Worm (Caenorhabditis elegans): ENCODE data around the gene K08H2.3.

The K08H2.3 gene

DNA sequence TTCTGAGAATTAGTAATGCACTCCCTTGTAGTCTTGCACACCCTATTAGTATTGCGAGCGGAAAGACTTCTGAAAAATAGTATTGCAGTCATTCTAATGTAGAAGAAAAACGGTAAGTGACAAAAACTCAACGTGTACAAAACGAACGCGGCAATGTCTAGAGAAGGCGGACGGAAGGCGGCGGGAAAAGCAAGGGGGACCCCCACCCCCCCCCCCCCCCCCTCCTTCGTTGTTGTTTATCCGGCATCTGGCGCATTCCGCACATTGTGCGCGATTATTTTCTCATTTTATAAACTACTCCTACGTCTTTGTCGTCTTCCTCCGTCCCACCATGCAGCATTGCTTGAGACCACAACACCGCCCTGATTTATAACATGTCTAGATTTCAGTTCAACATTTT lies 34.9 kb upstream of the K08H2.3 start:
- TF ChIP-seq nhr-67 (tag; optimal IDR thresholded peaks at IDR 0.05): no peak
- no peak for TF ChIP-seq nhr-23 (tag; optimal IDR thresholded peaks at IDR 0.05)
- TF ChIP-seq lin-39 (tag; optimal IDR thresholded peaks at IDR 0.05): no peak
- no peak for TF ChIP-seq lsy-12 (tag; optimal IDR thresholded peaks at IDR 0.05)
- no peak for TF ChIP-seq nhr-76 (tag; optimal IDR thresholded peaks at IDR 0.05)
- TF ChIP-seq ztf-11 (tag; optimal IDR thresholded peaks at IDR 0.05): no peak
- TF ChIP-seq R02D3.7 (tag; optimal IDR thresholded peaks at IDR 0.05): no peak
- TF ChIP-seq ama-1 (optimal IDR thresholded peaks at IDR 0.05): no peak
- no peak for TF ChIP-seq ZK546.5 (tag; optimal IDR thresholded peaks at IDR 0.05)
- no peak for TF ChIP-seq nhr-77 (tag; optimal IDR thresholded peaks at IDR 0.05)
- no peak for TF ChIP-seq hmg-11 (tag; optimal IDR thresholded peaks at IDR 0.05)
- TF ChIP-seq lin-15B (tag; optimal IDR thresholded peaks at IDR 0.05): no peak
- TF ChIP-seq nfya-1 (tag; optimal IDR thresholded peaks at IDR 0.05; ENCODE audit: insufficient read depth): no peak
- TF ChIP-seq nhr-237 (tag; optimal IDR thresholded peaks at IDR 0.05): no peak
- TF ChIP-seq nhr-12 (tag; optimal IDR thresholded peaks at IDR 0.05): no peak
- no peak for TF ChIP-seq eor-1 (tag; optimal IDR thresholded peaks at IDR 0.05)

DNA sequence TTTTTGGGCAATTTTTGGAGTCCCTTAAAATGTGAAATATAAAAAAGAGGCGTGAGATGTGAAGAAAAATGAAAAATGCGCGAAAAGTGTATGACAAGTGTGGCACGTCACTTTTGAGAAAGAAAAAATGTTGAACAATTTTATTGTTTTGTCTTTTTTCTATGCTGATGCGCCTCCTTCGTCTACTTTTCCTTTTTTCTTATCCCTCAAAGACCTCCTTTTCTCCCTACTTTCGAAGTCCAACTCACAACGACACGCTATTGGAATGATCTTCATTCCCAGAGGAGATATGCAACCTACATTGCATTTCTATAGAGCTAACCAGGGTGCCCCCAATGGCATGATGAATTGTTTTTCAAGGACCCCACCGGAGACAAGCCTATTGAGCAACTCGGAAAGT lies 31.2 kb upstream of the K08H2.3 start:
- TF ChIP-seq elt-3 (tag; optimal IDR thresholded peaks at IDR 0.05) (no peak), nfya-1 (tag; optimal IDR thresholded peaks at IDR 0.05; ENCODE audit: insufficient read depth) (no peak), lin-39 (tag; optimal IDR thresholded peaks at IDR 0.05) (peak; percentile 32), nhr-11 (tag; optimal IDR thresholded peaks at IDR 0.05) (no peak), snpc-4 (tag; optimal IDR thresholded peaks at IDR 0.05) (no peak), ztf-11 (tag; optimal IDR thresholded peaks at IDR 0.05) (no peak)

DNA sequence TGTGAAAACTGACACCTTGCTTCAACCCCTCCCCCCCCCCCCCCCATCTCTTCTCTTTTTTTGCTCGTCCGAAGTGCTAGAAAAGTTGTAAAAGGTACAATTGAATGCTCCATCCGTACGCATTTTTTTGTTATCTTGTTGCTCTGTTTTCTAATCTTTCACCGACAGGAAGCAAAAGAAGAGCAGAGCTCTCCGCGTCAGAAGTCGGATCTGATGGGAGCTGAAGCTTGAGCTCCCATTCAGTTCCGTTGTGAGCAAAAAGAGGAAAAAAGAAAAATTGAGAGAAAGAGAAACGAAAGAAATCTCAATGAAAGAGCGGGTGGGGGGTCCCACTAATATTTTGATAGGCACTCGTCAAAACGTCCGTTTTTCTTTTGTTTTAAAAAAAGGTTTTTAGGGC lies 30.3 kb upstream of the K08H2.3 start:
- no peak for TF ChIP-seq pqm-1 (tag; optimal IDR thresholded peaks at IDR 0.05)
- TF ChIP-seq nfya-1 (tag; optimal IDR thresholded peaks at IDR 0.05; ENCODE audit: insufficient read depth): peak; percentile 7
- TF ChIP-seq R02D3.7 (tag; optimal IDR thresholded peaks at IDR 0.05): no peak
- TF ChIP-seq elt-1 (tag; optimal IDR thresholded peaks at IDR 0.05): no peak
- no peak for TF ChIP-seq snpc-4 (tag; optimal IDR thresholded peaks at IDR 0.05)
- no peak for TF ChIP-seq egl-5 (tag; optimal IDR thresholded peaks at IDR 0.05)
- TF ChIP-seq ceh-82 (tag; optimal IDR thresholded peaks at IDR 0.05): no peak
- peak; percentile 16 for TF ChIP-seq lin-39 (tag; optimal IDR thresholded peaks at IDR 0.05)
- TF ChIP-seq eor-1 (tag; optimal IDR thresholded peaks at IDR 0.05): no peak
- TF ChIP-seq nhr-76 (tag; optimal IDR thresholded peaks at IDR 0.05): no peak
- TF ChIP-seq ceh-9 (tag; optimal IDR thresholded peaks at IDR 0.05): no peak

DNA sequence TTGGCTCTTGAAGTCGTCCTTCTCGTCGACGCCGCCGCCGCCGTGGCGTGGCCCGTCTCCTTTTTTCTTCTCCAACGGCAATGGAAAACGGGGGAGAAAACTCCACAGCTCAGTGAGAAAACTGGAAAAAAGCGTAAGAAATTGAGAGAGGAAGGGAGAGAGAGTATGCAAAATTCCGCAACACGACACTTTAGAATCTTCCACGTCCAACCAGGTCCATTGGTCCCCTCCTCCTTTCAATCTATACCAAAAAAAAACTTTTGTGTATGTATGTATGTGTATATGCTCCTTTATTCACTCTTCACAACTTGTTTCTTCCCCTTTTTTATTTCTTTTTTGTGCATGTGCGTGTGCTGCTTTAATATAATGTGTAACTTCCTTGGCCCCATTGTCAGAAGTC lies 28.2 kb upstream of the K08H2.3 start:
- TF ChIP-seq aly-2 (tag; optimal IDR thresholded peaks at IDR 0.05) (no peak), nfya-1 (tag; optimal IDR thresholded peaks at IDR 0.05; ENCODE audit: insufficient read depth) (peak; percentile 28), fkh-10 (GFP tag; optimal IDR thresholded peaks at IDR 0.05) (peak; percentile 1)

DNA sequence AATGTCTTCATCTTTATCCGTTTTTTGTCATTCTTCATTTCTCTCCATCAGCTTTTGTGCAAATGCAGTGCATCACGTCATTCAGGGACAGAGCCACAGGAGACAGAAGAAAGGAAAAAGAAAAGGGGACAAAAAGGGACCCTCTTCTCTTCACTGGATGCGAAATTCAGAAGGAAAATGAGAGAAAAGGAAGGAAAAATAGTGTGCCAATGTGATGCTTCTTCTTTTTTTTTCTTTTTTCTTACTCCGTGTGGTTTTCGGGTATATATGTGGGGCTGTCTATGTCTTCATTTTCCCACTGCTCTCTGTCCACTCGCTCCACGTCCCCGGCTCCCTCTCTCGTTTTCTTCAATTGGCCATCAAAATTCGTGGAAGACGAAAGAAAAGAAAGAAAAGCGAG lies 26.7 kb upstream of the K08H2.3 start:
- peak; percentile 63 for TF ChIP-seq hmg-11 (tag; optimal IDR thresholded peaks at IDR 0.05)
- peak; percentile 73 for TF ChIP-seq nfya-1 (tag; optimal IDR thresholded peaks at IDR 0.05; ENCODE audit: insufficient read depth)
- peak; percentile 74 for TF ChIP-seq fkh-10 (GFP tag; optimal IDR thresholded peaks at IDR 0.05)
- TF ChIP-seq nhr-11 (tag; optimal IDR thresholded peaks at IDR 0.05): peak; percentile 16
- TF ChIP-seq zag-1 (tag; optimal IDR thresholded peaks at IDR 0.05): no peak
- peak; percentile 44 for TF ChIP-seq lin-39 (tag; optimal IDR thresholded peaks at IDR 0.05)
- no peak for TF ChIP-seq ztf-11 (tag; optimal IDR thresholded peaks at IDR 0.05)
- TF ChIP-seq nhr-12 (tag; optimal IDR thresholded peaks at IDR 0.05): no peak
- TF ChIP-seq unc-62 (GFP tag; optimal IDR thresholded peaks at IDR 0.05): peak; percentile 21

DNA sequence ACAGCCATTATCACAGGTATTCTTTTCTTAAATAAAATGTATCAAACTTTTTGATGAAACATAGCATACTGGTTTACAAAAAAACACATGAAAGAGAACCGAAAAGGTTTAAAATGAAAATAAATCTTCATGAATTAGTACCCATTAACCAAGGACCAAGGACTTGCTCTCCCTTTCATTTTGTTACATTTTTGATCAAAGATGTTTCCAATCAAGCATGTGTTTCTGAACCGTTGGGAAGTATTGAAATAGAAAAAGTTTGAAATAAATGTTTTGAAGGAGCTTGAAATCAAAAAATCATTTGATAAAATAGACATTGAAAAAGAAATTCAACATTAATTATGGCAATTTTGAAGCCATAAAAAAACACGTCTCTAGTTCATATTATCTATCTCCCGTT lies 24.7 kb upstream of the K08H2.3 start:
- TF ChIP-seq fkh-10 (GFP tag; optimal IDR thresholded peaks at IDR 0.05) (no peak), nhr-12 (tag; optimal IDR thresholded peaks at IDR 0.05) (no peak), nhr-77 (tag; optimal IDR thresholded peaks at IDR 0.05) (no peak), unc-39 (tag; optimal IDR thresholded peaks at IDR 0.05) (no peak), sea-2 (GFP tag; optimal IDR thresholded peaks at IDR 0.05) (no peak), ama-1 (optimal IDR thresholded peaks at IDR 0.05) (no peak), fos-1 (tag; optimal IDR thresholded peaks at IDR 0.05) (no peak), tbx-2 (tag; optimal IDR thresholded peaks at IDR 0.05) (no peak), lsy-12 (tag; optimal IDR thresholded peaks at IDR 0.05) (no peak), ceh-9 (tag; optimal IDR thresholded peaks at IDR 0.05) (no peak), nhr-25 (tag; optimal IDR thresholded peaks at IDR 0.05) (no peak), ztf-4 (tag; optimal IDR thresholded peaks at IDR 0.05) (no peak), lin-15B (tag; optimal IDR thresholded peaks at IDR 0.05) (no peak), lin-39 (tag; optimal IDR thresholded peaks at IDR 0.05) (no peak), snpc-4 (tag; optimal IDR thresholded peaks at IDR 0.05) (no peak)
